Worm (Caenorhabditis elegans) whole organism, L2 larva: Measurements from ENCODE around the gene Y43B11AR.3.

Experiments
- ZK546.5 ChIP-seq: sonication (generic microtip); optimal IDR thresholded peaks from 2 replicates; lab custom pipeline; 2017; ENCODE audit warnings: missing biosample characterization, missing genetic modification characterization
- aly-2 ChIP-seq: fragments of 150-350 bp; optimal IDR thresholded peaks from 2 replicates; lab custom pipeline; 2014; ENCODE audit warnings: missing biosample characterization, missing genetic modification characterization
- blmp-1 ChIP-seq: sonication (generic microtip); optimal IDR thresholded peaks from 2 replicates; lab custom pipeline; 2017; ENCODE audit warnings: missing genetic modification characterization, mild to moderate bottlenecking, missing compliant biosample characterization, antibody characterized with exemption, moderate library complexity; ENCODE audit not compliant: insufficient read depth
- ceh-16 ChIP-seq: fragments of 150-350 bp; optimal IDR thresholded peaks from 2 replicates; lab custom pipeline; 2014; ENCODE audit warnings: missing biosample characterization, missing genetic modification characterization
- ceh-82 ChIP-seq: fragments of 150-350 bp; optimal IDR thresholded peaks from 2 replicates; lab custom pipeline; 2014; ENCODE audit warnings: missing biosample characterization, missing genetic modification characterization
- nhr-12 ChIP-seq: fragments of 150-350 bp; optimal IDR thresholded peaks from 2 replicates; lab custom pipeline; 2014; ENCODE audit warnings: missing biosample characterization, missing genetic modification characterization
- skn-1 ChIP-seq: sonication (generic microtip); optimal IDR thresholded peaks from 2 replicates; lab custom pipeline; 2017; ENCODE audit warnings: missing biosample characterization, missing genetic modification characterization
- snpc-4 ChIP-seq: fragments of 150-350 bp; optimal IDR thresholded peaks from 2 replicates; lab custom pipeline; 2014; ENCODE audit warnings: missing biosample characterization, missing genetic modification characterization
- ztf-4 ChIP-seq: fragments of 150-350 bp; optimal IDR thresholded peaks from 2 replicates; lab custom pipeline; 2014; ENCODE audit warnings: missing biosample characterization, missing genetic modification characterization

ce11 chrIV:7121313-7122055 is 38.0 kb upstream of the Y43B11AR.3 start, which contains the start of the genes C34D4.10 and str-48:
- no peak for TF ChIP-seq ztf-4 (tag; lab: Kevin White, UChicago)
- no peak for TF ChIP-seq skn-1 (tag; lab: Kevin White, UChicago)
- no peak for TF ChIP-seq nhr-12 (tag; lab: Kevin White, UChicago)
- TF ChIP-seq blmp-1 (tag; lab: Kevin White, UChicago): no peak
- TF ChIP-seq ZK546.5 (tag; lab: Kevin White, UChicago): no peak
- TF ChIP-seq ceh-16 (tag; lab: Kevin White, UChicago): no peak
- no peak for TF ChIP-seq aly-2
- TF ChIP-seq ceh-82 (tag; lab: Kevin White, UChicago): no peak
- no peak for TF ChIP-seq snpc-4 (tag; lab: Kevin White, UChicago)
